Worm (Caenorhabditis elegans) whole organism, L2 larva: Measurements from ENCODE around the gene dpff-1.

Experiments
- F13H6.1 ChIP-seq: sonication (generic microtip); optimal IDR thresholded peaks from 2 replicates; lab custom pipeline; 2016; ENCODE audit warnings: missing genetic modification characterization, missing compliant biosample characterization
- alr-1 ChIP-seq: fragments of 150-350 bp; optimal IDR thresholded peaks from 2 replicates; lab custom pipeline; 2014; ENCODE audit warnings: missing biosample characterization, missing genetic modification characterization
- blmp-1 ChIP-seq: sonication (generic microtip); optimal IDR thresholded peaks from 2 replicates; lab custom pipeline; 2017; ENCODE audit warnings: missing genetic modification characterization, mild to moderate bottlenecking, missing compliant biosample characterization, antibody characterized with exemption, moderate library complexity; ENCODE audit not compliant: insufficient read depth
- ceh-82 ChIP-seq: fragments of 150-350 bp; optimal IDR thresholded peaks from 2 replicates; lab custom pipeline; 2014; ENCODE audit warnings: missing biosample characterization, missing genetic modification characterization
- crh-2 ChIP-seq: sonication (generic microtip); optimal IDR thresholded peaks from 2 replicates; lab custom pipeline; 2017; ENCODE audit warnings: missing biosample characterization, missing genetic modification characterization
- dmd-4 ChIP-seq: sonication (generic microtip); optimal IDR thresholded peaks from 2 replicates; lab custom pipeline; 2017; ENCODE audit warnings: missing biosample characterization, missing genetic modification characterization
- elt-1 ChIP-seq: fragments of 150-350 bp; optimal IDR thresholded peaks from 2 replicates; lab custom pipeline; 2014; ENCODE audit warnings: missing biosample characterization, missing genetic modification characterization
- elt-3 ChIP-seq: sonication (generic microtip); optimal IDR thresholded peaks from 2 replicates; lab custom pipeline; 2017; ENCODE audit warnings: missing biosample characterization, missing genetic modification characterization
- fos-1 ChIP-seq: fragments of 150-350 bp; optimal IDR thresholded peaks from 2 replicates; lab custom pipeline; 2014; ENCODE audit warnings: missing biosample characterization, missing genetic modification characterization
- gmeb-1 ChIP-seq: fragments of 150-350 bp; optimal IDR thresholded peaks from 2 replicates; lab custom pipeline; 2014; ENCODE audit warnings: missing biosample characterization, missing genetic modification characterization
- lin-11 ChIP-seq: fragments of 150-350 bp; sonication (generic microtip); optimal IDR thresholded peaks from 2 replicates; lab custom pipeline; 2014; ENCODE audit warnings: missing biosample characterization, missing genetic modification characterization, inconsistent platforms, mixed read lengths
- lin-39 ChIP-seq: fragments of 150-350 bp; optimal IDR thresholded peaks from 2 replicates; lab custom pipeline; 2014; ENCODE audit warnings: missing biosample characterization, missing genetic modification reagents, missing genetic modification characterization
- lsy-2 ChIP-seq, 2 experiments: fragments of 150-350 bp in 1 of 2; sonication (generic microtip) in 1 of 2; optimal IDR thresholded peaks; 2 replicates each; lab custom pipeline; 2014 to 2017; ENCODE audit warnings: missing biosample characterization in 2 of 2, missing genetic modification characterization in 2 of 2
- mab-5 ChIP-seq: fragments of 150-350 bp; optimal IDR thresholded peaks from 2 replicates; lab custom pipeline; 2014; ENCODE audit warnings: missing biosample characterization, missing genetic modification characterization
- mdl-1 ChIP-seq, 2 experiments: fragments of 150-350 bp in 1 of 2; sonication (generic microtip) in 1 of 2; optimal IDR thresholded peaks; 2 replicates each; lab custom pipeline; 2017; ENCODE audit warnings: missing biosample characterization in 2 of 2, missing genetic modification characterization in 2 of 2
- nhr-10 ChIP-seq: sonication (generic microtip); optimal IDR thresholded peaks from 2 replicates; lab custom pipeline; 2017; ENCODE audit warnings: missing biosample characterization, missing genetic modification characterization
- nhr-11 ChIP-seq: fragments of 150-350 bp; optimal IDR thresholded peaks from 2 replicates; lab custom pipeline; 2014; ENCODE audit warnings: missing biosample characterization, missing genetic modification characterization
- nhr-12 ChIP-seq: fragments of 150-350 bp; optimal IDR thresholded peaks from 2 replicates; lab custom pipeline; 2014; ENCODE audit warnings: missing biosample characterization, missing genetic modification characterization
- nhr-129 ChIP-seq: fragments of 150-350 bp; optimal IDR thresholded peaks from 2 replicates; lab custom pipeline; 2014; ENCODE audit warnings: missing biosample characterization, missing genetic modification characterization
- nhr-21 ChIP-seq: fragments of 150-350 bp; optimal IDR thresholded peaks from 2 replicates; lab custom pipeline; 2014; ENCODE audit warnings: missing biosample characterization, missing genetic modification characterization
- nhr-23 ChIP-seq: fragments of 150-350 bp; optimal IDR thresholded peaks from 2 replicates; lab custom pipeline; 2014; ENCODE audit warnings: missing biosample characterization, missing genetic modification reagents, missing genetic modification characterization
- nhr-237 ChIP-seq: fragments of 150-350 bp; optimal IDR thresholded peaks from 2 replicates; lab custom pipeline; 2014; ENCODE audit warnings: missing biosample characterization, missing genetic modification characterization
- nhr-25 ChIP-seq: fragments of 150-350 bp; sonication (generic microtip); optimal IDR thresholded peaks from 3 replicates; lab custom pipeline; 2014; ENCODE audit warnings: missing biosample characterization, missing genetic modification characterization
- nhr-77 ChIP-seq: fragments of 150-350 bp; optimal IDR thresholded peaks from 2 replicates; lab custom pipeline; 2014; ENCODE audit warnings: missing biosample characterization, missing genetic modification characterization
- sem-4 ChIP-seq: fragments of 150-350 bp; optimal IDR thresholded peaks from 2 replicates; lab custom pipeline; 2014; ENCODE audit warnings: missing biosample characterization, missing genetic modification reagents, missing genetic modification characterization
- skn-1 ChIP-seq: sonication (generic microtip); optimal IDR thresholded peaks from 2 replicates; lab custom pipeline; 2017; ENCODE audit warnings: missing biosample characterization, missing genetic modification characterization
- sma-3 ChIP-seq: sonication (generic microtip); optimal IDR thresholded peaks from 2 replicates; lab custom pipeline; 2016; ENCODE audit warnings: missing genetic modification reagents, missing genetic modification characterization, missing compliant biosample characterization
- sma-9 ChIP-seq, 2 experiments: fragments of 150-350 bp in 1 of 2; sonication (generic microtip) in 1 of 2; optimal IDR thresholded peaks; 2 replicates each; lab custom pipeline; 2014 to 2016; ENCODE audit warnings: missing genetic modification characterization in 2 of 2, mild to moderate bottlenecking in 1 of 2, missing biosample characterization in 1 of 2, missing compliant biosample characterization in 1 of 2, missing genetic modification reagents in 1 of 2, moderate library complexity in 1 of 2
- snpc-4 ChIP-seq: fragments of 150-350 bp; optimal IDR thresholded peaks from 2 replicates; lab custom pipeline; 2014; ENCODE audit warnings: missing biosample characterization, missing genetic modification characterization
- unc-39 ChIP-seq: fragments of 150-350 bp; optimal IDR thresholded peaks from 2 replicates; lab custom pipeline; 2014; ENCODE audit warnings: missing biosample characterization, missing genetic modification characterization
- zag-1 ChIP-seq: fragments of 150-350 bp; optimal IDR thresholded peaks from 2 replicates; lab custom pipeline; 2014; ENCODE audit warnings: missing biosample characterization, missing genetic modification characterization
- ztf-11 ChIP-seq: sonication (generic microtip); optimal IDR thresholded peaks from 2 replicates; lab custom pipeline; 2017; ENCODE audit warnings: missing biosample characterization, missing genetic modification characterization

Gene dpff-1

ce11 chrIII:5915926-5916325 lies 9.8 kb upstream of the dpff-1 start:
- TF ChIP-seq gmeb-1 (no peak), sma-9 (GFP tag; optimal IDR thresholded peaks at IDR 0.05; lab: Kevin White, UChicago) (no peak), sma-9 (tag; optimal IDR thresholded peaks at IDR 0.05; lab: Kevin White, UChicago) (no peak), crh-2 (tag; lab: Kevin White, UChicago) (peak; percentile 44), lsy-2 (tag; optimal IDR thresholded peaks at IDR 0.05; lab: Kevin White, UChicago) (no peak), dmd-4 (no peak), nhr-11 (tag; lab: Kevin White, UChicago) (no peak), mdl-1 (tag; optimal IDR thresholded peaks at IDR 0.05; lab: Kevin White, UChicago) (no peak), unc-39 (tag; lab: Kevin White, UChicago) (no peak), sem-4 (tag; lab: Kevin White, UChicago) (no peak), nhr-10 (tag; lab: Kevin White, UChicago) (no peak), ztf-11 (tag; lab: Kevin White, UChicago) (no peak), fos-1 (peak; percentile 78), blmp-1 (tag; lab: Kevin White, UChicago) (no peak), elt-1 (tag; lab: Kevin White, UChicago) (no peak), skn-1 (tag; lab: Kevin White, UChicago) (peak; percentile 57), lin-39 (no peak)

- no peak for TF ChIP-seq F13H6.1 (tag; lab: Kevin White, UChicago)
- TF ChIP-seq sma-3 (GFP tag; lab: Kevin White, UChicago): no peak
- peak; percentile 74 for TF ChIP-seq crh-2 (tag; lab: Kevin White, UChicago)
- TF ChIP-seq sma-9 (GFP tag; optimal IDR thresholded peaks at IDR 0.05; lab: Kevin White, UChicago): peak; percentile 15
- no peak for TF ChIP-seq sma-9 (tag; optimal IDR thresholded peaks at IDR 0.05; lab: Kevin White, UChicago)
- TF ChIP-seq nhr-11 (tag; lab: Kevin White, UChicago): no peak
- peak; percentile 67 for TF ChIP-seq fos-1
These were observed 8.6 kb upstream of the dpff-1 start for ce11 chrIII:5914717-5915116.

ce11 chrIII:5908408-5908807 lies 2.3 kb upstream of the dpff-1 start, which contains the start of gene C28H8.3:
Gene C28H8.3, plus strand, starts transcription at chrIII:5908700.
- TF ChIP-seq F13H6.1 (tag; lab: Kevin White, UChicago) (no peak), nhr-12 (no peak), elt-3 (tag; lab: Kevin White, UChicago) (no peak), lin-39 (no peak), fos-1 (no peak), gmeb-1 (no peak), mdl-1 (tag; optimal IDR thresholded peaks at IDR 0.05; lab: Kevin White, UChicago) (no peak), nhr-21 (tag; lab: Kevin White, UChicago) (no peak), lin-11 (tag; lab: Kevin White, UChicago) (no peak), zag-1 (tag; lab: Kevin White, UChicago) (no peak), nhr-23 (tag; lab: Kevin White, UChicago) (no peak), mab-5 (tag; lab: Kevin White, UChicago) (no peak), alr-1 (tag; lab: Kevin White, UChicago) (no peak)
- TF ChIP-seq, all 48 proteins: peak for 0

- no peak for TF ChIP-seq ceh-82
- TF ChIP-seq elt-1 (tag; lab: Kevin White, UChicago): no peak
- no peak for TF ChIP-seq elt-3 (tag; lab: Kevin White, UChicago)
- TF ChIP-seq nhr-237: no peak
- TF ChIP-seq ztf-11 (tag; lab: Kevin White, UChicago): no peak
- TF ChIP-seq zag-1 (tag; lab: Kevin White, UChicago): no peak
- TF ChIP-seq skn-1 (tag; lab: Kevin White, UChicago): no peak
- TF ChIP-seq nhr-21 (tag; lab: Kevin White, UChicago): no peak
- no peak for TF ChIP-seq unc-39 (tag; lab: Kevin White, UChicago)
These were observed 603 bp upstream of the dpff-1 start, which contains the start of gene erd-2.2 for ce11 chrIII:5906749-5907148. Gene erd-2.2, plus strand, starts transcription at chrIII:5907049.

- no peak for TF ChIP-seq nhr-12
- TF ChIP-seq nhr-129: no peak
- TF ChIP-seq lin-11 (tag; lab: Kevin White, UChicago): no peak
- TF ChIP-seq nhr-25 (tag; lab: Kevin White, UChicago): no peak
- TF ChIP-seq alr-1 (tag; lab: Kevin White, UChicago): no peak
- no peak for TF ChIP-seq snpc-4
- no peak for TF ChIP-seq lin-39
- TF ChIP-seq unc-39 (tag; lab: Kevin White, UChicago): no peak
- TF ChIP-seq nhr-77: no peak
These were observed 3.6 kb downstream of the dpff-1 start for ce11 chrIII:5902558-5902957.
